Worm (Caenorhabditis elegans): Measurements from ENCODE around the gene nspc-19.

DNA sequence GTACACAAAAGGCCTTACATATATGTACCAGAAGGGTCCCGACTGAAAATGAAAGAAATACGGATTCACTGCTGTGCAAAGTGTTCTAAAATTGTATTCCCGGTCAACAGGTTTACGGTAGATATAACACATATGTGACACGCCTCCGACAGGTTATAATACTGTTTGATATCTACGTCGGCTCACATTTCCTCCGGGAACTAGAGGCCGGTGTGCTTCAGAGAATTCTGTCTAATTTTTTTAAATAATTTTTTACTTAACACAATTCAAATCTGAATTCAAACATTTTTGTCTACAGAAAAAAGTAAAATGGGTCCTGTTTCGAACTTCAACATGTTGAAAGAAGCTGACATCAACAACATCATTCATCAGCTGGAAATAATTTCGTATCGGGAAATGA, 14.7 kb downstream of the nspc-19 start, which contains the start of gene T24C2.3:
- no peak for TF ChIP-seq sox-2 (GFP tag; IDR thresholded peaks at IDR 0.05)
- TF ChIP-seq ceh-9 (tag; optimal IDR thresholded peaks at IDR 0.05), result no peak
- no peak for TF ChIP-seq hlh-6 (tag; optimal IDR thresholded peaks at IDR 0.05)
- TF ChIP-seq K02D7.2 (tag; optimal IDR thresholded peaks at IDR 0.05), result no peak
- no peak for TF ChIP-seq F13H6.1 (tag; optimal IDR thresholded peaks at IDR 0.05)
- no peak for TF ChIP-seq zip-5 (tag; optimal IDR thresholded peaks at IDR 0.05)
- TF ChIP-seq npax-4 (tag; optimal IDR thresholded peaks at IDR 0.05), result no peak
- TF ChIP-seq elt-4 (tag; optimal IDR thresholded peaks at IDR 0.05), result no peak
- TF ChIP-seq lim-6 (tag; optimal IDR thresholded peaks at IDR 0.05), result no peak
- TF ChIP-seq ceh-6 (GFP tag; optimal IDR thresholded peaks at IDR 0.05), result no peak
- no peak for TF ChIP-seq eyg-1 (tag; optimal IDR thresholded peaks at IDR 0.05)
- no peak for TF ChIP-seq elt-2 (tag; optimal IDR thresholded peaks at IDR 0.05)

All from whole organism, late embryonic.